Fruit fly (Drosophila melanogaster): ENCODE measurements around the gene CstF50.

dm6 chr3R:31776583-31777362, 40.0 kb upstream of the CstF50 start, which contains the start of the genes CG2126 and faf:
- TF ChIP-seq pan (optimal IDR thresholded peaks at IDR 0.05), result no peak
- TF ChIP-seq psq (optimal IDR thresholded peaks at IDR 0.05), result no peak
- TF ChIP-seq usp (GFP tag; optimal IDR thresholded peaks at IDR 0.05), result no peak
- TF ChIP-seq CG8478 (optimal IDR thresholded peaks at IDR 0.05), result no peak
- TF ChIP-seq Dll (optimal IDR thresholded peaks at IDR 0.05), result no peak
